Worm (Caenorhabditis elegans) whole organism, L2 larva: ENCODE measurements around the gene fbxb-41.
"Not testable (repeated sequence)": the region's sequence is repeated elsewhere in the genome, so short reads cannot be mapped to it uniquely, and the experiment has no call there.

Experiments
- F13H6.1 ChIP-seq: sonication (generic microtip); optimal IDR thresholded peaks from 2 replicates; lab custom pipeline; 2016; ENCODE audit warnings: missing genetic modification characterization, missing compliant biosample characterization
- aly-2 ChIP-seq: fragments of 150-350 bp; optimal IDR thresholded peaks from 2 replicates; lab custom pipeline; 2014; ENCODE audit warnings: missing biosample characterization, missing genetic modification characterization
- blmp-1 ChIP-seq: sonication (generic microtip); optimal IDR thresholded peaks from 2 replicates; lab custom pipeline; 2017; ENCODE audit warnings: missing genetic modification characterization, mild to moderate bottlenecking, missing compliant biosample characterization, antibody characterized with exemption, moderate library complexity; ENCODE audit not compliant: insufficient read depth
- ceh-16 ChIP-seq: fragments of 150-350 bp; optimal IDR thresholded peaks from 2 replicates; lab custom pipeline; 2014; ENCODE audit warnings: missing biosample characterization, missing genetic modification characterization
- crh-2 ChIP-seq: sonication (generic microtip); optimal IDR thresholded peaks from 2 replicates; lab custom pipeline; 2017; ENCODE audit warnings: missing biosample characterization, missing genetic modification characterization
- dmd-4 ChIP-seq: sonication (generic microtip); optimal IDR thresholded peaks from 2 replicates; lab custom pipeline; 2017; ENCODE audit warnings: missing biosample characterization, missing genetic modification characterization
- egl-27 ChIP-seq: sonication (generic microtip); optimal IDR thresholded peaks from 3 replicates; lab custom pipeline; 2017; ENCODE audit warnings: missing biosample characterization, missing genetic modification reagents, missing genetic modification characterization
- elt-3 ChIP-seq: sonication (generic microtip); optimal IDR thresholded peaks from 2 replicates; lab custom pipeline; 2017; ENCODE audit warnings: missing biosample characterization, missing genetic modification characterization
- fos-1 ChIP-seq: fragments of 150-350 bp; optimal IDR thresholded peaks from 2 replicates; lab custom pipeline; 2014; ENCODE audit warnings: missing biosample characterization, missing genetic modification characterization
- lin-11 ChIP-seq: fragments of 150-350 bp; sonication (generic microtip); optimal IDR thresholded peaks from 2 replicates; lab custom pipeline; 2014; ENCODE audit warnings: missing biosample characterization, missing genetic modification characterization, inconsistent platforms, mixed read lengths
- mbf-1 ChIP-seq: sonication (generic microtip); optimal IDR thresholded peaks from 2 replicates; lab custom pipeline; 2017; ENCODE audit warnings: missing biosample characterization, missing genetic modification characterization
- nhr-10 ChIP-seq: sonication (generic microtip); optimal IDR thresholded peaks from 2 replicates; lab custom pipeline; 2017; ENCODE audit warnings: missing biosample characterization, missing genetic modification characterization
- nhr-12 ChIP-seq: fragments of 150-350 bp; optimal IDR thresholded peaks from 2 replicates; lab custom pipeline; 2014; ENCODE audit warnings: missing biosample characterization, missing genetic modification characterization
- nhr-21 ChIP-seq: fragments of 150-350 bp; optimal IDR thresholded peaks from 2 replicates; lab custom pipeline; 2014; ENCODE audit warnings: missing biosample characterization, missing genetic modification characterization
- nhr-23 ChIP-seq: fragments of 150-350 bp; optimal IDR thresholded peaks from 2 replicates; lab custom pipeline; 2014; ENCODE audit warnings: missing biosample characterization, missing genetic modification reagents, missing genetic modification characterization
- nhr-237 ChIP-seq: fragments of 150-350 bp; optimal IDR thresholded peaks from 2 replicates; lab custom pipeline; 2014; ENCODE audit warnings: missing biosample characterization, missing genetic modification characterization
- sem-4 ChIP-seq: fragments of 150-350 bp; optimal IDR thresholded peaks from 2 replicates; lab custom pipeline; 2014; ENCODE audit warnings: missing biosample characterization, missing genetic modification reagents, missing genetic modification characterization
- sma-3 ChIP-seq: sonication (generic microtip); optimal IDR thresholded peaks from 2 replicates; lab custom pipeline; 2016; ENCODE audit warnings: missing genetic modification reagents, missing genetic modification characterization, missing compliant biosample characterization
- sma-9 ChIP-seq, 2 experiments: fragments of 150-350 bp in 1 of 2; sonication (generic microtip) in 1 of 2; optimal IDR thresholded peaks; 2 replicates each; lab custom pipeline; 2014 to 2016; ENCODE audit warnings: missing genetic modification characterization in 2 of 2, mild to moderate bottlenecking in 1 of 2, missing biosample characterization in 1 of 2, missing compliant biosample characterization in 1 of 2, missing genetic modification reagents in 1 of 2, moderate library complexity in 1 of 2
- unc-39 ChIP-seq: fragments of 150-350 bp; optimal IDR thresholded peaks from 2 replicates; lab custom pipeline; 2014; ENCODE audit warnings: missing biosample characterization, missing genetic modification characterization
- zag-1 ChIP-seq: fragments of 150-350 bp; optimal IDR thresholded peaks from 2 replicates; lab custom pipeline; 2014; ENCODE audit warnings: missing biosample characterization, missing genetic modification characterization
- ztf-1 ChIP-seq: fragments of 200-800 bp; sonication (Bioruptor generic); conservative IDR thresholded peaks from 2 replicates; pipeline ENCODE4 v1.3.6; 2022; ENCODE audit warnings: missing genetic modification characterization, missing compliant biosample characterization
- ztf-11 ChIP-seq: sonication (generic microtip); optimal IDR thresholded peaks from 2 replicates; lab custom pipeline; 2017; ENCODE audit warnings: missing biosample characterization, missing genetic modification characterization
- ztf-4 ChIP-seq: fragments of 150-350 bp; optimal IDR thresholded peaks from 2 replicates; lab custom pipeline; 2014; ENCODE audit warnings: missing biosample characterization, missing genetic modification characterization

fbxb-41 gene

ce11 chrII:1070875-1071274 is 28.7 kb upstream of the fbxb-41 start, which contains the start of gene K02E7.12:
TSS of gene K02E7.12 (plus strand) at chrII:1071175.
- no peak for TF ChIP-seq zag-1

ce11 chrII:1066907-1067306 is 24.8 kb upstream of the fbxb-41 start, which contains the start of gene K02E7.10:
TSS of gene K02E7.10 (minus strand) at chrII:1067007.
- TF ChIP-seq nhr-237 (tag; lab: Kevin White, UChicago): no peak
- TF ChIP-seq lin-11 (tag; lab: Kevin White, UChicago): no peak
- no peak for TF ChIP-seq nhr-12 (tag; lab: Kevin White, UChicago)
- TF ChIP-seq nhr-23 (tag; lab: Kevin White, UChicago): no peak
- no peak for TF ChIP-seq dmd-4 (tag; lab: Kevin White, UChicago)

ce11 chrII:1063926-1064325 is 21.8 kb upstream of the fbxb-41 start:
- TF ChIP-seq fos-1 (tag; lab: Kevin White, UChicago) (peak; percentile 12), crh-2 (tag; lab: Kevin White, UChicago) (no peak)

ce11 chrII:1060702-1061101 is 18.6 kb upstream of the fbxb-41 start, which contains the start of gene btb-10:
TSS of gene btb-10 (minus strand) at chrII:1060802.
- TF ChIP-seq blmp-1, fos-1, mbf-1 (tag; lab: Kevin White, UChicago): not testable (repeated sequence)

- TF ChIP-seq F13H6.1 (tag; lab: Kevin White, UChicago): peak; percentile 11
- TF ChIP-seq fos-1 (tag; lab: Kevin White, UChicago): peak; percentile 77
- no peak for TF ChIP-seq ztf-4 (tag; lab: Kevin White, UChicago)
- TF ChIP-seq ztf-11: no peak
- no peak for TF ChIP-seq ztf-1 (GFP tag; lab: Robert Waterston, UW)
- TF ChIP-seq sma-3 (GFP tag; lab: Kevin White, UChicago): peak; percentile 14
- peak; percentile 34 for TF ChIP-seq sma-9 (GFP tag; optimal IDR thresholded peaks at IDR 0.05; lab: Kevin White, UChicago)
- TF ChIP-seq sma-9 (tag; optimal IDR thresholded peaks at IDR 0.05; lab: Kevin White, UChicago): no peak
Measured at ce11 chrII:1056844-1057243, 14.7 kb upstream of the fbxb-41 start.

ce11 chrII:1054724-1055123 is 12.6 kb upstream of the fbxb-41 start, which contains the start of gene K02E7.7:
TSS of gene K02E7.7 (plus strand) at chrII:1055024.
- TF ChIP-seq blmp-1 (tag; lab: Kevin White, UChicago); zag-1; F13H6.1 (tag; lab: Kevin White, UChicago): not testable (repeated sequence)
- TF ChIP-seq, all 48 proteins: peak for 0; not testable (repeated sequence) for 48

ce11 chrII:1049849-1050248 is 7.7 kb upstream of the fbxb-41 start, which contains the start of gene fbxb-40:
TSS of gene fbxb-40 (minus strand) at chrII:1049949.
- TF ChIP-seq nhr-10: no peak

- no peak for TF ChIP-seq nhr-21 (tag; lab: Kevin White, UChicago)
- no peak for TF ChIP-seq unc-39
Measured at ce11 chrII:1046937-1047336, 4.8 kb upstream of the fbxb-41 start.

ce11 chrII:1045692-1046091 is 3.6 kb upstream of the fbxb-41 start, which contains the start of gene str-148:
TSS of gene str-148 (plus strand) at chrII:1045992.
- TF ChIP-seq elt-3 (no peak), egl-27 (tag; lab: Kevin White, UChicago) (no peak), ztf-1 (GFP tag; lab: Robert Waterston, UW) (no peak), aly-2 (tag; lab: Kevin White, UChicago) (no peak), sem-4 (no peak), dmd-4 (tag; lab: Kevin White, UChicago) (no peak), ceh-16 (tag; lab: Kevin White, UChicago) (no peak), sma-3 (GFP tag; lab: Kevin White, UChicago) (no peak), nhr-21 (tag; lab: Kevin White, UChicago) (no peak)
